Worm (Caenorhabditis elegans) whole organism, L3 larva: ENCODE measurements around the gene Y24D9A.7.

ENCODE experiments used
- ama-1 ChIP-seq: fragments of 150-350 bp; optimal IDR thresholded peaks from 2 replicates; lab custom pipeline; 2018
- ceh-16 ChIP-seq: sonication (generic microtip); optimal IDR thresholded peaks from 2 replicates; lab custom pipeline; 2017; ENCODE audit warnings: missing biosample characterization, missing genetic modification characterization
- ceh-82 ChIP-seq: fragments of 150-350 bp; optimal IDR thresholded peaks from 2 replicates; lab custom pipeline; 2014; ENCODE audit warnings: missing biosample characterization, missing genetic modification characterization
- ceh-9 ChIP-seq: sonication (generic microtip); optimal IDR thresholded peaks from 2 replicates; lab custom pipeline; 2018; ENCODE audit warnings: missing biosample characterization, missing genetic modification characterization
- daf-12 ChIP-seq: fragments of 150-350 bp; optimal IDR thresholded peaks from 2 replicates; lab custom pipeline; 2014; ENCODE audit warnings: missing biosample characterization, missing genetic modification reagents, missing genetic modification characterization
- egl-5 ChIP-seq: fragments of 150-350 bp; optimal IDR thresholded peaks from 2 replicates; lab custom pipeline; 2017; ENCODE audit warnings: missing biosample characterization, missing genetic modification reagents, missing genetic modification characterization, inconsistent platforms
- elt-1 ChIP-seq: fragments of 150-350 bp; optimal IDR thresholded peaks from 2 replicates; lab custom pipeline; 2014; ENCODE audit warnings: missing biosample characterization, missing genetic modification characterization
- elt-2 ChIP-seq: sonication (generic microtip); optimal IDR thresholded peaks from 2 replicates; lab custom pipeline; 2016; ENCODE audit warnings: missing genetic modification reagents, mild to moderate bottlenecking, missing genetic modification characterization, missing compliant biosample characterization
- elt-3 ChIP-seq, 3 experiments: fragments of 150-350 bp in 1 of 3; sonication (generic microtip) in 2 of 3; optimal IDR thresholded peaks; 2 replicates in 2 of 3; 4 replicates in 1 of 3; lab custom pipeline; 2014 to 2017; ENCODE audit warnings: missing biosample characterization in 3 of 3, missing genetic modification characterization in 3 of 3
- eor-1 ChIP-seq, 2 experiments: fragments of 150-350 bp; optimal IDR thresholded peaks; 2 replicates each; lab custom pipeline; 2014 to 2018; ENCODE audit warnings: missing biosample characterization in 2 of 2, missing genetic modification characterization in 2 of 2
- fkh-10 ChIP-seq: sonication (generic microtip); optimal IDR thresholded peaks from 2 replicates; lab custom pipeline; 2017; ENCODE audit warnings: missing biosample characterization, missing genetic modification reagents, missing genetic modification characterization
- fkh-2 ChIP-seq: fragments of 150-350 bp; optimal IDR thresholded peaks from 2 replicates; lab custom pipeline; 2014; ENCODE audit warnings: missing biosample characterization, missing genetic modification reagents, missing genetic modification characterization
- hmg-11 ChIP-seq: sonication (generic microtip); optimal IDR thresholded peaks from 2 replicates; lab custom pipeline; 2016; ENCODE audit warnings: missing genetic modification characterization, missing compliant biosample characterization
- lin-15B ChIP-seq: fragments of 150-350 bp; optimal IDR thresholded peaks from 2 replicates; lab custom pipeline; 2014; ENCODE audit warnings: missing biosample characterization, missing genetic modification characterization
- lin-39 ChIP-seq: fragments of 150-350 bp; optimal IDR thresholded peaks from 2 replicates; lab custom pipeline; 2018; ENCODE audit warnings: missing biosample characterization, missing genetic modification reagents, missing genetic modification characterization
- lsy-12 ChIP-seq: sonication (generic microtip); optimal IDR thresholded peaks from 2 replicates; lab custom pipeline; 2016; ENCODE audit warnings: mild to moderate bottlenecking, missing genetic modification characterization, missing compliant biosample characterization
- mdl-1 ChIP-seq: fragments of 150-350 bp; optimal IDR thresholded peaks from 2 replicates; lab custom pipeline; 2014; ENCODE audit warnings: missing biosample characterization, missing genetic modification characterization
- nfya-1 ChIP-seq: sonication (generic microtip); optimal IDR thresholded peaks from 2 replicates; lab custom pipeline; 2017; ENCODE audit warnings: missing genetic modification characterization, mild to moderate bottlenecking, missing compliant biosample characterization, antibody characterized with exemption, moderate library complexity; ENCODE audit not compliant: insufficient read depth
- nhr-11 ChIP-seq: fragments of 150-350 bp; optimal IDR thresholded peaks from 2 replicates; lab custom pipeline; 2014; ENCODE audit warnings: missing biosample characterization, missing genetic modification characterization
- nhr-12 ChIP-seq: fragments of 150-350 bp; optimal IDR thresholded peaks from 2 replicates; lab custom pipeline; 2014; ENCODE audit warnings: missing biosample characterization, missing genetic modification characterization
- nhr-23 ChIP-seq: fragments of 150-350 bp; optimal IDR thresholded peaks from 2 replicates; lab custom pipeline; 2014; ENCODE audit warnings: missing biosample characterization, missing genetic modification reagents, missing genetic modification characterization
- nhr-43 ChIP-seq: sonication (generic microtip); optimal IDR thresholded peaks from 2 replicates; lab custom pipeline; 2016; ENCODE audit warnings: mild to moderate bottlenecking, missing genetic modification characterization, missing compliant biosample characterization; ENCODE audit not compliant: poor library complexity, severe bottlenecking
- nhr-67 ChIP-seq: fragments of 150-350 bp; optimal IDR thresholded peaks from 2 replicates; lab custom pipeline; 2014; ENCODE audit warnings: missing biosample characterization, missing genetic modification characterization
- nhr-76 ChIP-seq: fragments of 150-350 bp; sonication (generic microtip); optimal IDR thresholded peaks from 5 replicates; lab custom pipeline; 2014; ENCODE audit warnings: missing biosample characterization, missing genetic modification characterization
- nhr-77 ChIP-seq: fragments of 150-350 bp; optimal IDR thresholded peaks from 2 replicates; lab custom pipeline; 2014; ENCODE audit warnings: missing biosample characterization, missing genetic modification characterization
- pha-4 ChIP-seq: fragments of 150-350 bp; optimal IDR thresholded peaks from 2 replicates; lab custom pipeline; 2014; ENCODE audit warnings: missing biosample characterization, missing genetic modification reagents, missing genetic modification characterization
- skn-1 ChIP-seq: fragments of 150-350 bp; optimal IDR thresholded peaks from 2 replicates; lab custom pipeline; 2014; ENCODE audit warnings: missing biosample characterization, missing genetic modification characterization
- unc-39 ChIP-seq: sonication (generic microtip); optimal IDR thresholded peaks from 4 replicates; lab custom pipeline; 2017; ENCODE audit warnings: missing biosample characterization, missing genetic modification characterization
- unc-62 ChIP-seq: fragments of 150-350 bp; sonication (generic microtip); optimal IDR thresholded peaks from 4 replicates; lab custom pipeline; 2014; ENCODE audit warnings: missing biosample characterization, missing genetic modification reagents, missing genetic modification characterization
- zag-1 ChIP-seq: fragments of 150-350 bp; optimal IDR thresholded peaks from 2 replicates; lab custom pipeline; 2014; ENCODE audit warnings: missing biosample characterization, missing genetic modification characterization
- ztf-11 ChIP-seq: fragments of 150-350 bp; optimal IDR thresholded peaks from 2 replicates; lab custom pipeline; 2014; ENCODE audit warnings: missing biosample characterization, missing genetic modification characterization

The Y24D9A.7 gene

ce11 chrIV:4445711-4446290 is 40.8 kb upstream of the Y24D9A.7 start, which contains the start of the genes wapl-1 and htz-1 (continued):
- TF ChIP-seq nhr-11 (tag; lab: Kevin White, UChicago), result peak; percentile 75
- no peak for TF ChIP-seq ceh-16 (tag; lab: Kevin White, UChicago)
- no peak for TF ChIP-seq unc-39 (tag; lab: Kevin White, UChicago)
- peak; percentile 42 for TF ChIP-seq daf-12 (tag; lab: Kevin White, UChicago)
- peak; percentile 49 for TF ChIP-seq mdl-1 (tag; lab: Kevin White, UChicago)
- TF ChIP-seq nhr-43 (tag; lab: Kevin White, UChicago), result peak; percentile 88
- TF ChIP-seq nhr-23 (tag; lab: Kevin White, UChicago), result peak; percentile 98
- TF ChIP-seq hmg-11 (tag; lab: Kevin White, UChicago), result peak; percentile 90
- peak; percentile 94 for TF ChIP-seq lsy-12
- peak; percentile 42 for TF ChIP-seq zag-1 (tag; lab: Kevin White, UChicago)

- TF ChIP-seq skn-1 (tag; lab: Kevin White, UChicago) (no peak), lin-39 (tag; lab: Kevin White, UChicago) (no peak), elt-2 (tag; lab: Kevin White, UChicago) (no peak), egl-5 (no peak), unc-62 (GFP tag; lab: Kevin White, UChicago) (no peak), ama-1 (lab: Kevin White, UChicago) (no peak), nhr-43 (tag; lab: Kevin White, UChicago) (no peak), elt-3 (tag; optimal IDR thresholded peaks at IDR 0.05; lab: Kevin White, UChicago) (no peak), zag-1 (tag; lab: Kevin White, UChicago) (no peak)
- TF ChIP-seq, all 47 proteins: peak for 0
Measured at ce11 chrIV:4441077-4441476, 36.1 kb upstream of the Y24D9A.7 start, which contains the start of gene fbxb-75. Gene fbxb-75, minus strand, starts transcription at chrIV:4441177.

DNA sequence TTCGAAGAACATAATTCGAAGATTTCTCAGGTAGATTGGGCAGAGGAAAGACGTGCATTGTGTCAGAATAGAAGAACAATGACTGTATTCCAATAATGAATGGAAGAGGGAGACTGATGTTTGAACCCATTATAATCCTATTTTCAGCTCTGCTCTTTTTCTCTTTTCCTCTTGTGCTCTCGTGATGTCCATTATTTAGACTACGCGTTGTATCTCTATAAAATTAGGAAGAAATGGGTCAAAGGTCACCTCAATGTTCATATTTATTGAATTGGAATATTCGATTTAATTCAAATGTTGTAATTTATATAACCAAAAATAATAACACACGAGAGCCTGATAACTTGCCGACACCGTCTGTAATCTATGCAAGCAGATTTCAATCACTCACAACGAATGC is 34.2 kb upstream of the Y24D9A.7 start, which contains the start of gene fbxb-74:
Gene fbxb-74 (minus strand): TSS at position 101 of the 400 bp plus-strand sequence.
- no peak for TF ChIP-seq nhr-12 (tag; lab: Kevin White, UChicago)
- no peak for TF ChIP-seq elt-3 (tag; optimal IDR thresholded peaks at IDR 0.05; lab: Kevin White, UChicago)

DNA sequence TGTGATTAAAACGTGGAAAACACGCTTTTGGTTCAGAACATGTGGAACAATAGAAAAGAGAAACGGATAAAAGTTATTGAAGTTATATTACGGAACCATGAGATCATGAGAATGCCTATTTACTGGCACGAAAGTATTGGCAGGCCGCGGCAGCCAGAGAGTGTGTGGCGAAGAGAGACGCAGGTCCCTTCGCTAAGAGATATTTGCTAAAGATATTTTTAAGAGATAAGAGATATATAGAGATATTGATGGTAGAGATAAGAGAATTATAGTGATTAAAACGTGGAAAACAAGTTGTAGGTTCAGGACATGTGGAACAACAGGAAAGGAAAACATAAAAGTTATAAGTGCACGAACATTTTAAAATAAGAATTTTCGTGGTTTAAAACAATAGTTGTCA is 32.9 kb upstream of the Y24D9A.7 start:
- peak; percentile 81 for TF ChIP-seq elt-1
- peak; percentile 20 for TF ChIP-seq nhr-23 (tag; lab: Kevin White, UChicago)
- no peak for TF ChIP-seq ama-1 (lab: Kevin White, UChicago)
- TF ChIP-seq, all 47 proteins: peak for 2

ce11 chrIV:4434441-4435084 is 29.6 kb upstream of the Y24D9A.7 start, which contains the start of the genes R08C7.8 and R08C7.4:
Gene R08C7.8, minus strand, starts transcription at chrIV:4434541.
Gene R08C7.4, plus strand, starts transcription at chrIV:4435034.
- TF ChIP-seq ceh-9 (no peak), nhr-23 (tag; lab: Kevin White, UChicago) (no peak), lin-39 (tag; lab: Kevin White, UChicago) (no peak), ama-1 (lab: Kevin White, UChicago) (no peak), nfya-1 (tag; lab: Kevin White, UChicago) (no peak), lin-15B (tag; lab: Kevin White, UChicago) (no peak), elt-2 (tag; lab: Kevin White, UChicago) (no peak), nhr-76 (tag; lab: Kevin White, UChicago) (no peak), pha-4 (no peak), ceh-82 (tag; lab: Kevin White, UChicago) (no peak), nhr-67 (no peak), ztf-11 (tag; lab: Kevin White, UChicago) (no peak)

- no peak for TF ChIP-seq eor-1 (tag; optimal IDR thresholded peaks at IDR 0.05; lab: Kevin White, UChicago)
- TF ChIP-seq fkh-10, result no peak
- TF ChIP-seq fkh-2 (tag; lab: Kevin White, UChicago), result no peak
- no peak for TF ChIP-seq ceh-82 (tag; lab: Kevin White, UChicago)
- no peak for TF ChIP-seq nhr-23 (tag; lab: Kevin White, UChicago)
- TF ChIP-seq nhr-77, result no peak
- TF ChIP-seq ceh-9, result no peak
- TF ChIP-seq, all 47 proteins: peak for 0
Measured at ce11 chrIV:4429901-4430300, 24.9 kb upstream of the Y24D9A.7 start, which contains the start of the genes str-185 and R08C7.5. Gene str-185, minus strand, starts transcription at chrIV:4430001. Gene R08C7.5, plus strand, starts transcription at chrIV:4430229.
